Fruit fly (Drosophila melanogaster): ENCODE results near the gene NELF-B.

DNA sequence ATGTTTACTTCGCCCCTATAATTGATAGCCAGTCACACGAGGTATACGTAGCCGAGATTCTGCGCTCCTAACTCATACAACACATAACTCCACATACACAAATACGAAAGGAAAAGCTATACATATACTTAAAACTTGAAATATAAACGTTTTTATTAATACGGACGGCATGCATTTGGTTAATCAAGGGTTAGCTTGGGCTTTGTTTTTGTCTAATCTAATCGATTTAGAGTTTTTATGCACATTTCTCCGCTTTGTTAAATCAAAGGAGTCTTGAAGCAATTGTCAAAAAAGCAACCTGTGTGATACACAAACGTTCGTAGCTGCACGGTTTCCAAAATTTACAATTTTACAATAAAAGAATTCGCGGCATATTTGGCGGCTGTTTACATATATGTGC, 8.4 kb upstream of the NELF-B start, which contains the start of gene Tom40:
- no peak for TF ChIP-seq OdsH (GFP tag; optimal IDR thresholded peaks at IDR 0.05)
- TF ChIP-seq Sp1 (GFP tag; optimal IDR thresholded peaks at IDR 0.05): no peak
